Worm (Caenorhabditis elegans): ENCODE measurements around the gene F38B7.2.

DNA sequence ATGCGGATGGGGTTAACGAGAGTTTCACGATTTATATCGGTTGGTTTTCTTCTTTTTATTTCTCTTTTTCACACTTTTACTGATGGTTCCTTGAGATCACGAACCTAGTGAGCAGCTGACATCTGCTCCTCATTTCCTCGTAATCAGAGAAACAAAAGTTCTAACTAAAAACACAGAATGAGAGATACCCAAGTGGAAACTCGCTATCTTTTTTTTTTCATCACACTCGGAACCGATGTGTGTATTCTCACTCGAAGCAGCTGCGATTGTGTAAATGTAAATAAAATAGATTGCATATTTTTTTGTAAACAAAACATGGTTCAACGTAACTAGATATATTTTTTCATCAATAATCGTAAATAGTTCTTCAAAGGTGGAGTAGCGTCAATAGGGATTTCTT, 37.4 kb upstream of the F38B7.2 start:
- TF ChIP-seq nhr-77 (tag; optimal IDR thresholded peaks at IDR 0.05) = no peak
- peak; percentile 43 for TF ChIP-seq mep-1 (tag; optimal IDR thresholded peaks at IDR 0.05)
- no peak for TF ChIP-seq elt-3 (tag; optimal IDR thresholded peaks at IDR 0.05)
- TF ChIP-seq nhr-11 (tag; optimal IDR thresholded peaks at IDR 0.05) = no peak
- no peak for TF ChIP-seq sptf-1 (tag; optimal IDR thresholded peaks at IDR 0.05)
- no peak for TF ChIP-seq zag-1 (tag; optimal IDR thresholded peaks at IDR 0.05)
- no peak for TF ChIP-seq xbp-1 (tag; optimal IDR thresholded peaks at IDR 0.05)
- no peak for TF ChIP-seq ceh-90 (tag; optimal IDR thresholded peaks at IDR 0.05)
- no peak for TF ChIP-seq vab-15 (tag; optimal IDR thresholded peaks at IDR 0.05)
- TF ChIP-seq lin-15B (tag; optimal IDR thresholded peaks at IDR 0.05) = no peak
- no peak for TF ChIP-seq egl-27 (tag; optimal IDR thresholded peaks at IDR 0.05)
- TF ChIP-seq unc-86 (tag; optimal IDR thresholded peaks at IDR 0.05) = no peak
